Fruit fly (Drosophila melanogaster) whole organism, prepupa: Measurements from ENCODE around the gene Ir68a.

Source experiments
- Blimp-1 ChIP-seq: fragments of 200-800 bp; sonication (Bioruptor generic); optimal IDR thresholded peaks from 3 replicates; lab custom pipeline; 2017; ENCODE audit warnings: missing biosample characterization, missing genetic modification characterization, mild to moderate bottlenecking, moderate library complexity, missing genetic modification reagents
- CG10631 ChIP-seq: fragments of 200-800 bp; sonication (Bioruptor generic); optimal IDR thresholded peaks from 2 replicates; lab custom pipeline; 2016; ENCODE audit warnings: missing biosample characterization, missing genetic modification characterization
- CG10669 ChIP-seq: fragments of 200-800 bp; sonication (Bioruptor generic); optimal IDR thresholded peaks from 3 replicates; lab custom pipeline; 2018; ENCODE audit warnings: missing biosample characterization, mild to moderate bottlenecking, missing genetic modification characterization, moderate library complexity
- CG11902 ChIP-seq: fragments of 200-800 bp; sonication (Bioruptor generic); optimal IDR thresholded peaks from 3 replicates; lab custom pipeline; 2016; ENCODE audit warnings: missing biosample characterization, missing genetic modification characterization
- CG15336 ChIP-seq: fragments of 200-800 bp; sonication (Bioruptor generic); IDR thresholded peaks from 2 replicates; pipeline ENCODE4 v1.3.6; 2022; ENCODE audit warnings: missing biosample characterization, missing genetic modification characterization
- CG16779 ChIP-seq: fragments of 200-800 bp; sonication (Bioruptor generic); optimal IDR thresholded peaks from 3 replicates; lab custom pipeline; 2017; ENCODE audit warnings: missing biosample characterization, mild to moderate bottlenecking, missing genetic modification characterization
- CG31627 ChIP-seq: fragments of 200-800 bp; sonication (Bioruptor generic); optimal IDR thresholded peaks from 3 replicates; lab custom pipeline; 2016; ENCODE audit warnings: missing biosample characterization, missing genetic modification characterization
- CG32006 ChIP-seq: fragments of 200-800 bp; sonication (Bioruptor generic); optimal IDR thresholded peaks from 3 replicates; lab custom pipeline; 2017; ENCODE audit warnings: missing biosample characterization, mild to moderate bottlenecking, missing genetic modification characterization
- CG34406 ChIP-seq: fragments of 200-800 bp; sonication (Bioruptor generic); optimal IDR thresholded peaks from 3 replicates; lab custom pipeline; 2016; ENCODE audit warnings: missing biosample characterization, missing genetic modification characterization
- CG3919 ChIP-seq: fragments of 200-800 bp; sonication (Bioruptor generic); optimal IDR thresholded peaks from 3 replicates; lab custom pipeline; 2016; ENCODE audit warnings: missing biosample characterization, missing genetic modification characterization
- CG4318 ChIP-seq: fragments of 200-800 bp; sonication (Bioruptor generic); optimal IDR thresholded peaks from 3 replicates; lab custom pipeline; 2017; ENCODE audit warnings: missing biosample characterization, mild to moderate bottlenecking, missing genetic modification characterization
- CG6163 ChIP-seq: fragments of 200-800 bp; sonication (Bioruptor generic); IDR thresholded peaks from 3 replicates; pipeline ENCODE4 v1.3.6; 2022; ENCODE audit warnings: missing biosample characterization, missing genetic modification characterization
- CG6276 ChIP-seq: fragments of 200-800 bp; sonication (Bioruptor generic); optimal IDR thresholded peaks from 2 replicates; lab custom pipeline; 2017; ENCODE audit warnings: missing biosample characterization, mild to moderate bottlenecking, missing genetic modification characterization
- CG6792 ChIP-seq: fragments of 200-800 bp; sonication (Bioruptor generic); optimal IDR thresholded peaks from 3 replicates; lab custom pipeline; 2016; ENCODE audit warnings: missing biosample characterization, missing genetic modification characterization
- CG6808 ChIP-seq: fragments of 200-800 bp; sonication (Bioruptor generic); optimal IDR thresholded peaks from 3 replicates; lab custom pipeline; 2017; ENCODE audit warnings: missing biosample characterization, missing genetic modification characterization, mild to moderate bottlenecking, moderate library complexity, missing genetic modification reagents
- CG8119 ChIP-seq: fragments of 200-800 bp; sonication (Bioruptor generic); IDR thresholded peaks from 3 replicates; pipeline ENCODE4 v1.3.6; 2022; ENCODE audit warnings: missing biosample characterization, missing genetic modification characterization
- CG8319 ChIP-seq: fragments of 200-800 bp; sonication (Bioruptor generic); optimal IDR thresholded peaks from 3 replicates; lab custom pipeline; 2016; ENCODE audit warnings: missing biosample characterization, missing genetic modification characterization
- CG8632 ChIP-seq: fragments of 200-800 bp; sonication (Bioruptor generic); optimal IDR thresholded peaks from 3 replicates; lab custom pipeline; 2016; ENCODE audit warnings: missing biosample characterization, missing genetic modification characterization
- CG9139 ChIP-seq: fragments of 200-800 bp; sonication (Bioruptor generic); optimal IDR thresholded peaks from 3 replicates; lab custom pipeline; 2017; ENCODE audit warnings: missing biosample characterization, mild to moderate bottlenecking, missing genetic modification characterization
- Eip75B ChIP-seq: fragments of 200-800 bp; sonication (Bioruptor generic); optimal IDR thresholded peaks from 3 replicates; lab custom pipeline; 2016; ENCODE audit warnings: missing biosample characterization, missing genetic modification characterization
- Eip78C ChIP-seq: fragments of 200-800 bp; sonication (Bioruptor generic); peaks from one replicate; lab custom pipeline; 2016; ENCODE audit warnings: missing biosample characterization, missing genetic modification characterization
- Ets21C ChIP-seq: fragments of 200-800 bp; sonication (Bioruptor generic); optimal IDR thresholded peaks from 3 replicates; lab custom pipeline; 2016; ENCODE audit warnings: missing biosample characterization, missing genetic modification characterization
- Hr38 ChIP-seq: sonication (Bioruptor generic); optimal IDR thresholded peaks from 2 replicates; lab custom pipeline; 2016; ENCODE audit warnings: missing biosample characterization, missing genetic modification characterization
- Hr4 ChIP-seq: fragments of 200-800 bp; sonication (Bioruptor generic); optimal IDR thresholded peaks from 3 replicates; lab custom pipeline; 2016; ENCODE audit warnings: missing biosample characterization, missing genetic modification characterization
- OdsH ChIP-seq: fragments of 200-800 bp; sonication (Bioruptor generic); optimal IDR thresholded peaks from 3 replicates; lab custom pipeline; 2016; ENCODE audit warnings: missing biosample characterization, missing genetic modification characterization
- Sox14 ChIP-seq: fragments of 200-800 bp; sonication (Bioruptor generic); optimal IDR thresholded peaks from 3 replicates; lab custom pipeline; 2016; ENCODE audit warnings: missing biosample characterization, missing genetic modification characterization
- achi ChIP-seq: fragments of 200-800 bp; sonication (Bioruptor generic); optimal IDR thresholded peaks from 3 replicates; lab custom pipeline; 2016; ENCODE audit warnings: missing biosample characterization, missing genetic modification characterization
- acj6 ChIP-seq: fragments of 200-800 bp; sonication (Bioruptor generic); optimal IDR thresholded peaks from 3 replicates; lab custom pipeline; 2016; ENCODE audit warnings: missing biosample characterization, missing genetic modification characterization
- cyc ChIP-seq: fragments of 200-800 bp; sonication (Bioruptor generic); optimal IDR thresholded peaks from 3 replicates; lab custom pipeline; 2016; ENCODE audit warnings: missing biosample characterization, missing genetic modification characterization
- dac ChIP-seq: fragments of 200-800 bp; sonication (Bioruptor generic); optimal IDR thresholded peaks from 2 replicates; lab custom pipeline; 2017; ENCODE audit warnings: missing biosample characterization, mild to moderate bottlenecking, missing genetic modification characterization
- dsx ChIP-seq: fragments of 200-800 bp; optimal IDR thresholded peaks from 3 replicates; lab custom pipeline; 2019; ENCODE audit warnings: missing biosample characterization, mild to moderate bottlenecking, missing genetic modification characterization, moderate library complexity; ENCODE audit not compliant: poor library complexity, severe bottlenecking
- eg ChIP-seq: fragments of 200-800 bp; sonication (Bioruptor generic); IDR thresholded peaks from 3 replicates; pipeline ENCODE4 v1.3.6; 2022; ENCODE audit warnings: missing biosample characterization, missing genetic modification characterization
- esn ChIP-seq: fragments of 200-800 bp; sonication (Bioruptor generic); optimal IDR thresholded peaks from 2 replicates; lab custom pipeline; 2016; ENCODE audit warnings: missing biosample characterization, mild to moderate bottlenecking, missing genetic modification characterization, moderate library complexity
- fd59A ChIP-seq: fragments of 200-800 bp; sonication (Bioruptor generic); optimal IDR thresholded peaks from 2 replicates; lab custom pipeline; 2017; ENCODE audit warnings: missing biosample characterization, mild to moderate bottlenecking, missing genetic modification characterization, missing genetic modification reagents
- fd85E ChIP-seq: fragments of 200-800 bp; sonication (Bioruptor generic); optimal IDR thresholded peaks from 3 replicates; lab custom pipeline; 2016; ENCODE audit warnings: missing biosample characterization, missing genetic modification characterization
- fkh ChIP-seq: fragments of 200-800 bp; sonication (Bioruptor generic); optimal IDR thresholded peaks from 3 replicates; lab custom pipeline; 2017; ENCODE audit warnings: missing biosample characterization, mild to moderate bottlenecking, missing genetic modification characterization, moderate library complexity
- lz ChIP-seq: fragments of 200-800 bp; sonication (Bioruptor generic); optimal IDR thresholded peaks from 3 replicates; lab custom pipeline; 2016; ENCODE audit warnings: missing biosample characterization, missing genetic modification characterization
- pdm3 ChIP-seq: fragments of 200-800 bp; sonication (Bioruptor generic); optimal IDR thresholded peaks from 3 replicates; lab custom pipeline; 2016; ENCODE audit warnings: missing biosample characterization, missing genetic modification characterization
- salr ChIP-seq, 2 experiments: fragments of 200-800 bp; sonication (Bioruptor generic); optimal IDR thresholded peaks; 3 replicates each; lab custom pipeline; 2016 to 2018; ENCODE audit warnings: missing biosample characterization in 2 of 2, missing genetic modification characterization in 2 of 2, mild to moderate bottlenecking in 1 of 2
- spab ChIP-seq: fragments of 200-800 bp; sonication (Bioruptor generic); optimal IDR thresholded peaks from 2 replicates; lab custom pipeline; 2017; ENCODE audit warnings: missing biosample characterization, mild to moderate bottlenecking, missing genetic modification characterization, missing genetic modification reagents
- ss ChIP-seq, 2 experiments: fragments of 200-800 bp; sonication (Bioruptor generic); optimal IDR thresholded peaks; 2 replicates in 1 of 2; 3 replicates in 1 of 2; lab custom pipeline; 2017 to 2018; ENCODE audit warnings: mild to moderate bottlenecking in 2 of 2, missing biosample characterization in 2 of 2, missing genetic modification characterization in 2 of 2, moderate library complexity in 1 of 2
- svp ChIP-seq: fragments of 200-800 bp; sonication (Bioruptor generic); peaks from one replicate; lab custom pipeline; 2016; ENCODE audit warnings: missing biosample characterization, missing genetic modification characterization
- vri ChIP-seq: fragments of 200-800 bp; sonication (Bioruptor generic); optimal IDR thresholded peaks from 3 replicates; lab custom pipeline; 2016; ENCODE audit warnings: missing biosample characterization, mild to moderate bottlenecking, missing genetic modification characterization

The Ir68a gene

DNA sequence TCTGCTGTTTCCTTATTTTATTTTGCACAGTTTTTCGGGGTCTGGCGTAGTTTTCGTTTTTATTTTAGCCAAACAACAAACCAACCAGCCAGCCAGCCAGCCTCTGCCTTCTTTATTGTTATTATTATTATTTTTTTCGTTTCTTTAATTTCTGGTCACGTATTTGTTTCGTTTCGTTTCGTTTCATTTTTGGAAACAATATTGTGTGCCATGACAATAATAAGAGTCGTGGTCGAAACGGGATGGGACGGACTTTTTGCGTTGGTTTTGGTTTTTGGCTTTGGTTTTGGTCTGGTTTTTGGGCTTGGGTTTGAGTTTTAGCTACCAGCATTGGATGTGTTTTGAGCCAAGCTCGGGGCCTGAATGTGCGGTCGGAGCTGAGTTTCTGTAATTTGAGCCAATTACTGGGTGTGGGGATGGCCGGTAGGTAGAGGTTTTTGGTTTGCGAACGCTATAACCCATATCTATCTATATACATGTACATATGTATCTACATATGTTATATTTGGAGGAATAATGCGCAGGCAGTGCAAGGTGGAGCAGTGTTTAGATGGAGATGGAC, 44.6 kb upstream of the Ir68a start:
- TF ChIP-seq ss (GFP tag; optimal IDR thresholded peaks at IDR 0.05; lab: Kevin White, UChicago) (peak in 1 of 2 experiments; percentile 14), CG8319 (no peak), OdsH (no peak), CG11902 (GFP tag; lab: Kevin White, UChicago) (no peak), CG31627 (GFP tag; lab: Kevin White, UChicago) (no peak), CG6808 (GFP tag; lab: Kevin White, UChicago) (no peak), spab (GFP tag; lab: Kevin White, UChicago) (no peak), dsx (GFP tag; lab: Kevin White, UChicago) (peak; percentile 35), esn (GFP tag; lab: Kevin White, UChicago) (no peak), CG4318 (GFP tag; lab: Kevin White, UChicago) (no peak), Eip75B (GFP tag; lab: Kevin White, UChicago) (no peak), Blimp-1 (GFP tag; lab: Kevin White, UChicago) (no peak), dac (no peak), fkh (GFP tag; lab: Kevin White, UChicago) (no peak), CG10631 (GFP tag; lab: Kevin White, UChicago) (no peak), CG6163 (0 out of 3 replicates have a peak, but pooled peaks have one; percentile 27), fd85E (GFP tag; lab: Kevin White, UChicago) (no peak), Hr4 (no peak), CG6792 (no peak), CG32006 (no peak), CG16779 (tag; lab: Kevin White, UChicago) (peak; percentile 10)

DNA sequence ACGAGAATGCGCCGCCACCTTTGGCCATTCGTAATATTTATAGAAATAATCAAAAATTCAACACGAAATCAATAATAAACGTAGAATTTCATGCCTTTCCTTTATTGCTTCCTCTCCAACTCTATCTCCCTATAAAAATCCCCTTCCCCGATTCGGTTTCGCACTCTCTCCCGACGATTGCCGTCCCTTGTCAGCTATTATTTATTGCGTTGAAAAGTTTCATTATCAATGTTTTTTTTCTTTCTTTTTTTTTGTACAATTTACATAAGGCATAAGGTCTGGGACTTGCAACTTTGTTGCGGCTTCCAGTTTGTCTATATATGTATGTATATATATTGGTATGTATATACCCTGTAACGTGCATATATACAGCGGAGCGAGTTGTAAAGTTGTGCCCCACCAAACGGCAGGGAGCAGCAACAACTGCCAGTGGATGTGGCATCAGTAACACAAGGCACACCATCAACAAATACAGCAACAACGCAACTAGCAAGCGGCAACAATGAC, 43.4 kb upstream of the Ir68a start:
- TF ChIP-seq CG3919 (GFP tag; lab: Kevin White, UChicago) (peak; percentile 0), CG15336 (GFP tag; lab: Robert Waterston, UW) (peak; percentile 17; the same call in 1 of the 2 replicates), spab (GFP tag; lab: Kevin White, UChicago) (no peak), fd85E (GFP tag; lab: Kevin White, UChicago) (no peak), ss (GFP tag; optimal IDR thresholded peaks at IDR 0.05; lab: Kevin White, UChicago) (peak in 1 of 2 experiments; percentile 35), CG6163 (peak; percentile 28; the same call in 1 of the 3 replicates), dsx (GFP tag; lab: Kevin White, UChicago) (peak; percentile 99), vri (GFP tag; lab: Kevin White, UChicago) (no peak), svp (peak; percentile 75), pdm3 (GFP tag; lab: Kevin White, UChicago) (no peak), fkh (GFP tag; lab: Kevin White, UChicago) (no peak), CG10669 (GFP tag; lab: Kevin White, UChicago) (no peak)

DNA sequence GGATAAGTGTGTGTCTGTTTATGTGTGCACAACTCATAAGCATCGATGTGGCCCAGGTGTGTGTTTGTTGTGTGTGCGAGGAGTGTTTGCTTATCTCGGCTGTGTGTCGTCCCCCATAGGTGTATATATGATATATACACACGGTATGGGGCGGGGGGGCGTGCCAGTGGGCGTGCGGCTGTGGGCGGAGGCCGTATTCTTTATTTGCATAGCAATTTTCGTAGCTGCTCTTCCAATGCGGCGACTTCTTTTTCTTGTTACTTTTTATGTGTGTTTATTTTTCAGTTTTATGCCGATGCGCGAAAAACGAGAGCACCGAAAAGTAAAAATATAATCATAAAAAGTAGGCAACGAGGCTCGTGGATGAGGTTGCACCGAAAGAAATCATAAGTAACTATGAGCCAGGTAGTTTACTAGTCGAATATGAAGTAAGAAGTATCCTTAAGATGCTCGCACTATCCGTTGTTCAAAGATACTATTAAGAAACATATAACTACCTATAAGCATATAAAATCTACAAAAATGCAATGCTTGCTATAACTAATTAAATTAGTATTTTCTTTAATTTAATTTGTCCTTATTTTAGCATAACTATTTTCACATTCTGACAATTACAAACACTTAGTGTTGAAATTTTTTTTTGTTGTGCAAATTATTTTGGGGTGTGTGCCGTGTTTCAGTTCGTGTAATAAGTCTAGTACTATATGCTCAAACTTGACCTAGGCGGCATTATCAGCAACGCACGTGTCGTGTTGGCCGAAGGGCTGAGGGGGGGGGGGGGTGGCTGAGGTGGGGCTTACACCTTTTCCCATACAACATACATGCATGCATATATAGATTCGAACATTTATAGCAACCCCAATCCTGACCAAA, 42.7 kb upstream of the Ir68a start:
- TF ChIP-seq eg (0 out of 3 replicates have a peak, but pooled peaks have one; percentile 12), achi (GFP tag; lab: Kevin White, UChicago) (peak; percentile 16), fkh (GFP tag; lab: Kevin White, UChicago) (peak; percentile 93), Hr4 (peak; percentile 41), Eip78C (peak; percentile 81), cyc (GFP tag; lab: Kevin White, UChicago) (no peak), Hr38 (GFP tag; lab: Kevin White, UChicago) (no peak), CG11902 (GFP tag; lab: Kevin White, UChicago) (no peak), CG31627 (GFP tag; lab: Kevin White, UChicago) (no peak), CG8319 (no peak), salr (GFP tag; optimal IDR thresholded peaks at IDR 0.05; lab: Kevin White, UChicago) (no peak), lz (GFP tag; lab: Kevin White, UChicago) (no peak), CG34406 (GFP tag; lab: Kevin White, UChicago) (no peak), CG8119 (peak; percentile 39; the same call in 1 of the 3 replicates), pdm3 (GFP tag; lab: Kevin White, UChicago) (no peak), Sox14 (GFP tag; lab: Kevin White, UChicago) (no peak), OdsH (peak; percentile 3), CG10631 (GFP tag; lab: Kevin White, UChicago) (peak; percentile 23), fd59A (GFP tag; lab: Kevin White, UChicago) (no peak), acj6 (GFP tag; lab: Kevin White, UChicago) (no peak), CG32006 (peak; percentile 37), CG8632 (no peak), CG15336 (GFP tag; lab: Robert Waterston, UW) (peak; percentile 43; the same call in 1 of the 2 replicates), CG6276 (GFP tag; lab: Kevin White, UChicago) (no peak), Ets21C (GFP tag; lab: Kevin White, UChicago) (no peak), CG9139 (GFP tag; lab: Kevin White, UChicago) (no peak)
